Worm (Caenorhabditis elegans): ENCODE measurements around the gene F13B12.1.

F13B12.1 gene

ce11 chrIV:10394858-10395257, 29.6 kb downstream of the F13B12.1 start, which contains the start of gene R10H10.4:
Gene R10H10.4 (minus strand): TSS chrIV:10394958.
- TF ChIP-seq ama-1 (optimal IDR thresholded peaks at IDR 0.05), result no peak

- no peak for TF ChIP-seq dve-1 (tag; optimal IDR thresholded peaks at IDR 0.05)
Measured at ce11 chrIV:10391827-10392226, 32.6 kb downstream of the F13B12.1 start, which contains the start of gene spe-26. Gene spe-26 (minus strand): TSS chrIV:10391927.

DNA sequence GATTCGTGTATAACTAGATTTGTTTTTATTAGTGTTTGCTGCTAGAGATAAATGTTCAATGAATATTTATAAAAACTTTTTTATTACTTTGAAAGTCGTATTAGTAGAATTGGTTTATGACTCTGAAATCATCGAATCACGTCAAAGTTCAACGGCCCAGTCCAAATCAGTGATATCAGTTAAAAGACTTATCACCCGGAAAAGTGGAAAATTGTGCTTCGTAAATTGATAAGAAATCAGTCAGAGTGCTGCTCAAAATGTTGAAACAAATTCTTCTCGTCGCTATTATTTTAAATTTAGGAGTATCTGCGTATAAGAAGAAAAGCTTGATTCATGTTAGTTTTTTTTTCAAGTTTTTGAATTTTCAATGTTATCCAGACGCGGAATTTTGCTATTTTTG, 36.2 kb downstream of the F13B12.1 start, which contains the start of gene R10H10.3:
R10H10.3 (plus strand) TSS at position 243 of the 400 bp plus-strand sequence.
- TF ChIP-seq ceh-30 (tag; optimal IDR thresholded peaks at IDR 0.05), result no peak
- peak; percentile 55 for TF ChIP-seq elt-2 (tag; optimal IDR thresholded peaks at IDR 0.05)

- TF ChIP-seq hlh-6 (tag; optimal IDR thresholded peaks at IDR 0.05) (no peak), C38D4.7 (GFP tag; optimal IDR thresholded peaks at IDR 0.05) (no peak), pros-1 (tag; optimal IDR thresholded peaks at IDR 0.05) (no peak), ceh-24 (tag; optimal IDR thresholded peaks at IDR 0.05) (no peak), zip-5 (tag; optimal IDR thresholded peaks at IDR 0.05) (no peak), pat-9 (tag; optimal IDR thresholded peaks at IDR 0.05) (no peak), K09A11.1 (tag; optimal IDR thresholded peaks at IDR 0.05; ENCODE audit: insufficient read depth) (no peak), tbx-7 (tag; optimal IDR thresholded peaks at IDR 0.05) (no peak), ceh-2 (tag; optimal IDR thresholded peaks at IDR 0.05) (no peak), hlh-8 (tag; optimal IDR thresholded peaks at IDR 0.05) (no peak), ceh-48 (tag; optimal IDR thresholded peaks at IDR 0.05) (no peak)
Measured at ce11 chrIV:10387113-10387512, 37.3 kb downstream of the F13B12.1 start, which contains the start of gene nfu-1. Gene nfu-1 (plus strand): TSS chrIV:10387413.

- no peak for TF ChIP-seq odd-2 (tag; optimal IDR thresholded peaks at IDR 0.05)
- no peak for TF ChIP-seq madf-2 (tag; optimal IDR thresholded peaks at IDR 0.05)
- TF ChIP-seq fkh-6 (tag; optimal IDR thresholded peaks at IDR 0.05), result no peak
- TF ChIP-seq elt-4 (tag; optimal IDR thresholded peaks at IDR 0.05), result no peak
- no peak for TF ChIP-seq nhr-232 (tag; optimal IDR thresholded peaks at IDR 0.05)
- TF ChIP-seq hlh-6 (tag; optimal IDR thresholded peaks at IDR 0.05), result no peak
- TF ChIP-seq fax-1 (tag; optimal IDR thresholded peaks at IDR 0.05), result no peak
- no peak for TF ChIP-seq ztf-16 (tag; optimal IDR thresholded peaks at IDR 0.05)
- no peak for TF ChIP-seq F13H6.1 (tag; optimal IDR thresholded peaks at IDR 0.05)
- no peak for TF ChIP-seq npax-4 (tag; optimal IDR thresholded peaks at IDR 0.05)
- no peak for TF ChIP-seq ceh-22 (tag; optimal IDR thresholded peaks at IDR 0.05)
- TF ChIP-seq ceh-2 (tag; optimal IDR thresholded peaks at IDR 0.05), result no peak
- TF ChIP-seq nfya-1 (tag; optimal IDR thresholded peaks at IDR 0.05), result no peak
- TF ChIP-seq C38D4.7 (GFP tag; optimal IDR thresholded peaks at IDR 0.05), result no peak
- no peak for TF ChIP-seq unc-42 (tag; optimal IDR thresholded peaks at IDR 0.05)
Measured at ce11 chrIV:10382894-10383293, 41.5 kb downstream of the F13B12.1 start.

- TF ChIP-seq ceh-30 (tag; optimal IDR thresholded peaks at IDR 0.05), result no peak
- no peak for TF ChIP-seq pax-1 (tag; optimal IDR thresholded peaks at IDR 0.05)
- no peak for TF ChIP-seq hlh-8 (tag; optimal IDR thresholded peaks at IDR 0.05)
- no peak for TF ChIP-seq F13H6.1 (tag; optimal IDR thresholded peaks at IDR 0.05)
- no peak for TF ChIP-seq ceh-19 (GFP tag; optimal IDR thresholded peaks at IDR 0.05)
- no peak for TF ChIP-seq ttx-3 (tag; optimal IDR thresholded peaks at IDR 0.05)
- TF ChIP-seq unc-3 (GFP tag; conservative IDR thresholded peaks at IDR 0.05), result no peak
- TF ChIP-seq unc-3 (tag; optimal IDR thresholded peaks at IDR 0.05), result no peak
- no peak for TF ChIP-seq tbx-2 (tag; optimal IDR thresholded peaks at IDR 0.05)
- TF ChIP-seq fax-1 (tag; optimal IDR thresholded peaks at IDR 0.05), result no peak
- no peak for TF ChIP-seq zip-5 (tag; optimal IDR thresholded peaks at IDR 0.05)
- TF ChIP-seq gmeb-2 (tag; optimal IDR thresholded peaks at IDR 0.05), result no peak
- TF ChIP-seq lin-11 (tag; optimal IDR thresholded peaks at IDR 0.05), result no peak
- no peak for TF ChIP-seq ama-1 (optimal IDR thresholded peaks at IDR 0.05)
- TF ChIP-seq nhr-11 (tag; optimal IDR thresholded peaks at IDR 0.05), result no peak
- TF ChIP-seq elt-2 (tag; optimal IDR thresholded peaks at IDR 0.05), result no peak
- TF ChIP-seq sox-2 (GFP tag; IDR thresholded peaks at IDR 0.05), result no peak
Measured at ce11 chrIV:10381035-10381434, 43.4 kb downstream of the F13B12.1 start.
